Worm (Caenorhabditis elegans) whole organism, L3 larva: ENCODE results near the gene srh-118.

Source experiments
- ZK546.5 ChIP-seq: sonication (generic microtip); optimal IDR thresholded peaks from 2 replicates; lab custom pipeline; 2017; ENCODE audit warnings: missing biosample characterization, missing genetic modification characterization
- ama-1 ChIP-seq: fragments of 150-350 bp; optimal IDR thresholded peaks from 2 replicates; lab custom pipeline; 2018
- elt-1 ChIP-seq: fragments of 150-350 bp; optimal IDR thresholded peaks from 2 replicates; lab custom pipeline; 2014; ENCODE audit warnings: missing biosample characterization, missing genetic modification characterization
- fkh-10 ChIP-seq: sonication (generic microtip); optimal IDR thresholded peaks from 2 replicates; lab custom pipeline; 2017; ENCODE audit warnings: missing biosample characterization, missing genetic modification reagents, missing genetic modification characterization
- lin-15B ChIP-seq: fragments of 150-350 bp; optimal IDR thresholded peaks from 2 replicates; lab custom pipeline; 2014; ENCODE audit warnings: missing biosample characterization, missing genetic modification characterization
- mdl-1 ChIP-seq: fragments of 150-350 bp; optimal IDR thresholded peaks from 2 replicates; lab custom pipeline; 2014; ENCODE audit warnings: missing biosample characterization, missing genetic modification characterization
- nhr-23 ChIP-seq: fragments of 150-350 bp; optimal IDR thresholded peaks from 2 replicates; lab custom pipeline; 2014; ENCODE audit warnings: missing biosample characterization, missing genetic modification reagents, missing genetic modification characterization
- nhr-67 ChIP-seq: fragments of 150-350 bp; optimal IDR thresholded peaks from 2 replicates; lab custom pipeline; 2014; ENCODE audit warnings: missing biosample characterization, missing genetic modification characterization
- nhr-77 ChIP-seq: fragments of 150-350 bp; optimal IDR thresholded peaks from 2 replicates; lab custom pipeline; 2014; ENCODE audit warnings: missing biosample characterization, missing genetic modification characterization
- pha-4 ChIP-seq: fragments of 150-350 bp; optimal IDR thresholded peaks from 2 replicates; lab custom pipeline; 2014; ENCODE audit warnings: missing biosample characterization, missing genetic modification reagents, missing genetic modification characterization
- unc-39 ChIP-seq: sonication (generic microtip); optimal IDR thresholded peaks from 4 replicates; lab custom pipeline; 2017; ENCODE audit warnings: missing biosample characterization, missing genetic modification characterization
- unc-62 ChIP-seq: fragments of 150-350 bp; sonication (generic microtip); optimal IDR thresholded peaks from 4 replicates; lab custom pipeline; 2014; ENCODE audit warnings: missing biosample characterization, missing genetic modification reagents, missing genetic modification characterization

DNA sequence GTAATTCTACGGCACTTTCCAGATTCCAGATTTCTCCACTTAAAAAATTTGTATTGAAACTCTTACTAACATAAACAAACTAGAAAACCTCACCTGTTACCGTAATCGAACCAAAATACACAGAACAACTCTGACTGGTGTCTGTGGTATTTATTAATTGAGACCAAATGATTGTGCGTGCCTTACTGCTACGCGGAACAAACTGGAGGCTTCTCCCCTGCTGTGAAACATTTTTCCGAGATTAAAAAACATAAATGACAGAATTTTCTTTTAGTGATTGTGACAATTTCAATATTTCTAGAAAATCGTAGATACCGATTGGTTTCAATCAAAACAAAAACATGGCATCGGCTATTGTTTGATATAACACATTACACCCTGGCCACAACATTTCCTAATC is 46.1 kb downstream of the srh-118 start:
- no peak for TF ChIP-seq nhr-77
- TF ChIP-seq nhr-23 (tag; lab: Kevin White, UChicago): no peak
- TF ChIP-seq ama-1: no peak
- no peak for TF ChIP-seq mdl-1 (tag; lab: Kevin White, UChicago)
- no peak for TF ChIP-seq elt-1 (tag; lab: Kevin White, UChicago)
- no peak for TF ChIP-seq ZK546.5 (tag; lab: Kevin White, UChicago)
- no peak for TF ChIP-seq pha-4
- TF ChIP-seq fkh-10: no peak
- TF ChIP-seq lin-15B (tag; lab: Kevin White, UChicago): no peak
- no peak for TF ChIP-seq unc-62 (GFP tag; lab: Kevin White, UChicago)
- no peak for TF ChIP-seq unc-39
- TF ChIP-seq nhr-67 (tag; lab: Kevin White, UChicago): no peak
